Worm (Caenorhabditis elegans) whole organism, dauer: ENCODE data around the gene nstp-5.

ENCODE experiments used
- unc-62 ChIP-seq: sonication (generic microtip); optimal IDR thresholded peaks from 2 replicates; lab custom pipeline; 2017; ENCODE audit warnings: missing biosample characterization, missing genetic modification reagents, missing genetic modification characterization

The nstp-5 gene

DNA sequence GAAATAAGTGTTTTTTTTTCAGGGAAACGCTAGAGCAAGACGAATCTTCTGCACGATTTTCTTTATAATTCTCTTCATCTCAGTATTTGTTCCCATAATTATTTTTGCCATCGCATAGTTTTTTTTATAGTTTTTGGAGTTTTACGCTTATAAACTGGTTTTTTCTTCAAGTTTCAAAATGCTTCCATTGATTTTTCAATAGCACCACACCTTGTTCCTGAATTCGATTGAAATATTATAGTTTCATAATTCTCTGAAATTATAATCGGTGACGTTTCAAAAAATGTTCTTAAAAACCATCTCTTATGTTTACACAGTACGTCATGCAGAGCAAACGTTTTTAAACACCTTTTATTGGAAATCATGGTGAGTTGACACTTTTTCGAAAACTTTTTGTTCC is 37.8 kb downstream of the nstp-5 start, which contains the start of gene K08D8.12:
TSS of gene K08D8.12 (plus strand) at position 301 of the 400 bp plus-strand sequence.
- no peak for TF ChIP-seq unc-62 (GFP tag; lab: Kevin White, UChicago)

DNA sequence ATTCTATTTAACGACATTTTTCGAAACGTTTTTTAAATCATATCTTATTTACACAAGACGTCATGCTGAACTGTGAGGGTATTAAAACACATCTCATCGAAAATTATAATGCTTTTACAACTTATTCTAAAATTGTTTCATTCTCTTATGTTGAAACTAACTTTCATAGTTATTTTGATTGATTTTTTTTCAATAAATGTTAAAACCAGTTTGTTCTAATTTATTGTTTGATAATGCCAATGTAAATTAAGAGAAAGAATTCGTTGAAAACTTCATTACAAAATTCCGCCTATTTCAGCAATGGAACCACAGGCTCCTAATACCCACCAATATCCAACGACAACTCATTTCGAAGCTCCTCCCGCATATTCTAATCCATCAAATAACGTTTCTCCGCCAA is 39.6 kb downstream of the nstp-5 start, which contains the start of gene K08D8.11:
TSS of gene K08D8.11 (plus strand) at position 301 of the 400 bp plus-strand sequence.
- no peak for TF ChIP-seq unc-62 (GFP tag; lab: Kevin White, UChicago)

DNA sequence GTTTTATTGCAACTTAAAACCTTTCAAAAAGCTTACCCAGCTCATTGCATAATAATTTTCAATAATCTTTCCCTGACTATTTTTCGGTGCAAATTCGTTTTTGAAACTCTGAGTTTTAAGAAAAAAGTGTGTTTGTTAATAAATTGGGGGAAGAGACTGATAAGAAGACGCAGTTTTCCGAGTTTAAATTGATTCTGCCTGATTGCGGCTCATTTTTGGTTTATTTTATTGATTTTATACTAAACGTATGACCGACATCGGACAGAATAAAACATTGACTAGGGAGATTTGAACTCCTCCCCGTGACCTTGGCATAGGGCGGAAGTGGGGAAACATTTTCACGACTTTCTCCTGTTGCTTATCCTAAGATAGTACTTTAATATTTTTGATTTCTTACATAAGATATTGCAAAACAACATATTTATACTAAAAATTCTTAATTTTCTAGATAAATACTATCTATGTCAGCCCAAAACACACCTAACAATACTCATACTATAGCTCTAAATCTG is 41.1 kb downstream of the nstp-5 start, which contains the start of gene K08D8.7:
TSS of gene K08D8.7 (plus strand) at position 462 of the 512 bp plus-strand sequence.
- no peak for TF ChIP-seq unc-62 (GFP tag; lab: Kevin White, UChicago)

DNA sequence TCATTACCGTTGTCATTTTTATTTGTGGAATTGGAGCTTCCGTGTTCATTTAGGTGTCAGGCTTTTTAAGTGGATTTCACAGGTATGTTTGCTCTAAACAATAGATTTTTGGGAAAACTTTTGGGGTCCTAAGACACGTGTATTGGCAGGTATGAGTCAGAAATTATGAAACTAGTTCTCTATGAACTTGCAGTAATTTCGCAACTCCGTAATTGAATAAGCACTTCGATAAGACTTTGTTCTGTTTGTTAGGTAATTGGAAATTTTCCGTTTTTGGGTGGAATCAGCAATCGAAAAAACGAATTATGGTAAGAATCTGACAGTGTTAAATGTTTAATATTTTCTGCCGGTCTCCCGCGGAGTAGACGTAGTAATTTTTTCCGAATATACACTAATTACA is 41.8 kb downstream of the nstp-5 start:
- no peak for TF ChIP-seq unc-62 (GFP tag; lab: Kevin White, UChicago)

DNA sequence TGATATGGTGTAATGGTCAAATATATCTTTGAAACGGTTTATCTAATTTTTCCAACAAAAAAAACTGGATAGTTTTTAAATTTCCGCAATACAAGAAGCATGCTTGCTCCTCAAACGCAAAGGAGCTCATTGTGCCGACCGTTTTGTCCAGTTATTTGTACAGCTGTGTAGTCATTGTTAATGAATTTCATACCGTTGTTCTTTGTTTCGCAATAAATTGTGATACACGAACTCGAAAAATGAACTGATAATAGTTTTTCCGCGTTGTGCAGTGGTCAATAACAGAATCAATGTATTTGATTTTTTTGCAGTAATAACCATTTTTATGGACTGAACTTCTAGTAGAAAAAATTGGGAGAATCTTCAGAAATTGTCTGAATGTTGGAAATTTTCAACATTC is 43.5 kb downstream of the nstp-5 start:
- TF ChIP-seq unc-62 (GFP tag; lab: Kevin White, UChicago): no peak

DNA sequence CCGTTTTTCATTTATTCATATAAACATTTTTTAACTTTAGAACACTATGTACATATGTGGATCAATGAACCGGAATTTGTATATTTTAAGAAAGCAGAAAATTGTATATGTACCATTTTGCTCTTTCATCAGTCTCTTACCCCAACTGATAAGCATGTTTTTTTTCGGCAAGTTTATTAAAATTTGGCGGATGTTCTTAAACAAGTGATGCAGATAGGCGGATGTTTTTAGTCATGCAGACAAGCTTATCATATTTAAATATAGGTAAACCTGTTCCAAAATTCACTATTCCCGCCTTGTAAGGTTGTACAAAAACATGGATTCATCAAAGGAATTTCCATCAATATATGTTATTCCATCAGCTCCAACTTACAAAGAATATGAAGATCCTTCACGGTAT is 44.0 kb downstream of the nstp-5 start, which contains the start of gene K08D8.9:
TSS of gene K08D8.9 (plus strand) at position 301 of the 400 bp plus-strand sequence.
- TF ChIP-seq unc-62 (GFP tag; lab: Kevin White, UChicago): no peak

DNA sequence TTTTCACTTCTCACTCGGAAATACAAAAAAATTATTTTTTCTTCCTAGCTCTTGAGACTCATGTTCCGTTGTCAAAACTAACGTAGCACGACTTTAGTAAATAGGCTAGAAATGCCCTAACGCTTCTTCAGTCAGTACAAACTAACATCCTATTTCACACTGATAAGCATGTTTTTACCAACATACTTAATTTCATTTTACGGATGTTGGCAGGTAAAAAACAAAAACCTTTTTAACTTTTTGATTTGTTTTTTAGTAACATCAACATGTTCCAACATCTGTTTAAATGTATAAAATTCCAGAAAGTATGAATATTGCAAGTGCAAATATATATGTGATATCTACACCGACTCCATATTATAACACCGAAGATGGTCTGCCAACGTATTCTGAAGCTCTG is 44.9 kb downstream of the nstp-5 start, which contains the start of gene K08D8.10:
TSS of gene K08D8.10 (plus strand) at position 301 of the 400 bp plus-strand sequence.
- no peak for TF ChIP-seq unc-62 (GFP tag; lab: Kevin White, UChicago)

DNA sequence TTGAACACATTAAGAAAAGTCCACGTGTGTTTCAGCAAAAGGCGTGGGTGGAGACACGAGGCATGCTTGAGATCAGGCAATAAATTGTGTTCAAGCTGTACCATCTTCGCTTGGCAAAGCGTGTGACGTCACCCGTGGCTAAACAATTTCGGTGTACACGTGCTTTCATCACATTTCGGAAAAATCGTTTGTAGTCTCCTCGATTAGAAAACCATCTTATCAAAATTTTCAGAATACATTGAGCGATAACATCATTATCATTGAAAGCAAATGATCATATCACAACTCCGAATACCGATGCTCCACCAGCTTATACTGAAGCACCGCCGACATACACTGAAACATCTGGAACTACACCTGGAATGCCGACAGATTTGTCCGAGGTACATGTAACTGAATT is 46.3 kb downstream of the nstp-5 start:
- no peak for TF ChIP-seq unc-62 (GFP tag; lab: Kevin White, UChicago)

DNA sequence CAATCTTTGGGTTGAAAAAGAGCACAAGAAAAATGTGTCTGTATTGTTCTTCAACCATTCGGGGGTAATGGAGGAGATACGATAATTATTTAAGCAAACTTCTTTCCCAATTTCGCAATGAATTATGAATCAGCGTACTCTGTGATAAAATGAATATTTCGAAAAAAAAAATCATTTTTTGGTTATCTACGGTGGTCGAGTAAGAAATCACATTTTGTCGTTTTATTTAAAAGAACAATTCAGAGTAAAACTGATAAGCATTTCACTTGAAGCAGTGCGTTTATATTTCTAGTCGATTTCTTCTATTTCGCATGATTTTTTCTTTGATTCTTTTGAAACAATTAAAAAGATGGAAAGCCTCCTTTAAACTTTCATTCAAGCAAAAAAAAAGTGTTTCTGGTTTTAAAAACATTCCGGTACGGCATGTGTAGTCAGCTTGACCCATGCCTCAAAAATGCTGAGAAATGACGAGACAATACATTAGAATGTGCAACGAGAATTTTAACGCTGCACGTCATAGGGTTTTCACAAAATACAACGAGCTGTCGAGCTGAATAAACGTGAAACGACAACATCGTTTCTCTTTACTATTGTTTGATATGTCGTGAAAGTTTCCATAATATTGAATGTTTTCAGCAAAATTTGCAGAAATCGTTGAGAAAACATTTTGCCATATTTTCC is 47.2 kb downstream of the nstp-5 start, which contains the start of gene K08D8.2:
TSS of gene K08D8.2 (plus strand) at position 631 of the 681 bp plus-strand sequence.
- no peak for TF ChIP-seq unc-62 (GFP tag; lab: Kevin White, UChicago)

DNA sequence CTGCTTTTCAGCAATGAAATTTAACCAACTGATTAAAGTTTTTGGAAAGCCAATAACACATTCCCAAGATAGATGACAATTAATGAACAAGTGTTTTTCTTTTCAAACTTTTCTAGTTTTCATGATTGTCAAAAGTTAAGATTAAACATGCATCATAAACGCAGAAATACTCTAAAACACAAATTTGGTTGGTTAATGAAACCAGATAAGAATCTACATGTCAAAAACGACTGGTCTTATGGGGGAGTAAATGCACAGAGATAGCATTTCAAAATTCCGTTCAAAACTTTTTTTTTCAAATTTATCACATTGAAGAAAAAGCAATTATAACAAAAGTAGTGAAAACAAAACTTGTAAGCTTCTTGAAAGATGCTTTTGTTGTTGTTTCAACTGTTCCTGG is 48.3 kb downstream of the nstp-5 start:
- no peak for TF ChIP-seq unc-62 (GFP tag; lab: Kevin White, UChicago)

DNA sequence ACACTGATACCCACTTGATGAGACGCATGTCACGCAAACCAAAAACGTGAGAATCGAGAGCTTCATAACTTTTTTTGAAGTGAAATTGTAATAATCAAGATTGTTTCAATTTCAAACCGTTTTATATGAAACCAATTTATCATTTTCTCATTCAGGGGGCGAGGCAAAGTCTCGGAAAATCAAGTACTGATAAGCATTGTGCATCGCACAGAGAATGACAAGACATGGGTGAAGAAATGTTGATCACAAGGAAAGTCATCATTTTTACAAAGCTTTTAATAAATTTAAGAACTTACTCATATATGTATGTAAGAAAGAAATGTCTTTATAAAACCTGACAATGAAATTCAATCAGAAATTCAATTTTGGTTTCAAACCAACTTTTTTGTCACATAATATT is 51.2 kb downstream of the nstp-5 start, which contains the start of gene K08D8.3:
TSS of gene K08D8.3 (minus strand) at position 131 of the 400 bp plus-strand sequence.
- TF ChIP-seq unc-62 (GFP tag; lab: Kevin White, UChicago): no peak
